In genomic region chrII:9092910-9093309, ce11 we compare ENCODE assay signal across 3 worm cellular contexts.
A peak's percentile ranks its signal among the peaks of the same experiment; 100 is the strongest.
TF ChIP-seq lines count a peak whose summit lies in the region.

No protein-coding gene starts in this region.

TF ChIP-seq in whole organism, L1 larva, 84 proteins besides CTCF, POLR2A, EP300 and RAD21 (continued from another document):
- TF ChIP-seq lin-14 (GFP tag; optimal IDR thresholded peaks at IDR 0.05; lab: Kevin White, UChicago): peak; percentile 22
- TF ChIP-seq egl-13 (tag; optimal IDR thresholded peaks at IDR 0.05; lab: Kevin White, UChicago): no peak
- no peak for TF ChIP-seq lin-13 (GFP tag; optimal IDR thresholded peaks at IDR 0.05; lab: Kevin White, UChicago)
- no peak for TF ChIP-seq ceh-90 (tag; optimal IDR thresholded peaks at IDR 0.05; lab: Kevin White, UChicago)
TF ChIP-seq in whole organism, L1 larva: peak in this region for 7.

TF ChIP-seq in whole organism, L2 larva, 48 proteins besides CTCF, POLR2A, EP300 and RAD21 (continued from another document):
- TF ChIP-seq nhr-25 (tag; optimal IDR thresholded peaks at IDR 0.05; lab: Kevin White, UChicago): peak; percentile 10
- no peak for TF ChIP-seq dmd-4 (tag; optimal IDR thresholded peaks at IDR 0.05; lab: Kevin White, UChicago)
- no peak for TF ChIP-seq mbf-1 (tag; optimal IDR thresholded peaks at IDR 0.05; lab: Kevin White, UChicago)
- TF ChIP-seq lin-39 (tag; optimal IDR thresholded peaks at IDR 0.05; lab: Kevin White, UChicago): no peak
- TF ChIP-seq fos-1 (tag; optimal IDR thresholded peaks at IDR 0.05; lab: Kevin White, UChicago): peak; percentile 92

TF ChIP-seq in whole organism, L4 larva, 104 proteins besides CTCF, POLR2A, EP300 and RAD21 (continued from another document):
- TF ChIP-seq nhr-41 (GFP tag; IDR thresholded peaks at IDR 0.05; lab: Robert Waterston, UW) (no peak), tag-97 (GFP tag; IDR thresholded peaks at IDR 0.05; lab: Robert Waterston, UW) (no peak), pqm-1 (tag; optimal IDR thresholded peaks at IDR 0.05; lab: Kevin White, UChicago) (peak; percentile 87)
